Worm (Caenorhabditis elegans) whole organism, late embryonic: ENCODE data around the gene msp-33.

ENCODE experiments used
- ama-1 ChIP-seq: fragments of 150-350 bp; optimal IDR thresholded peaks from 2 replicates; lab custom pipeline; 2014
- ceh-19 ChIP-seq: fragments of 200-800 bp; sonication (Bioruptor generic); optimal IDR thresholded peaks from 2 replicates; lab custom pipeline; 2018; ENCODE audit warnings: mild to moderate bottlenecking, missing genetic modification characterization, missing compliant biosample characterization
- ceh-30 ChIP-seq: fragments of 150-350 bp; optimal IDR thresholded peaks from 2 replicates; lab custom pipeline; 2014; ENCODE audit warnings: missing biosample characterization, missing genetic modification characterization
- ceh-48 ChIP-seq: sonication (generic microtip); optimal IDR thresholded peaks from 2 replicates; lab custom pipeline; 2016; ENCODE audit warnings: missing genetic modification characterization, inconsistent platforms, missing compliant biosample characterization
- eyg-1 ChIP-seq: sonication (generic microtip); optimal IDR thresholded peaks from 2 replicates; lab custom pipeline; 2016; ENCODE audit warnings: missing genotype, missing genetic modification characterization, missing compliant biosample characterization
- hlh-15 ChIP-seq: sonication (generic microtip); optimal IDR thresholded peaks from 2 replicates; lab custom pipeline; 2016; ENCODE audit warnings: missing genetic modification characterization, missing compliant biosample characterization
- lin-11 ChIP-seq: fragments of 200-800 bp; sonication (Bioruptor generic); optimal IDR thresholded peaks from 2 replicates; lab custom pipeline; 2018; ENCODE audit warnings: mild to moderate bottlenecking, missing genetic modification characterization, missing compliant biosample characterization
- nhr-11 ChIP-seq: fragments of 150-350 bp; optimal IDR thresholded peaks from 2 replicates; lab custom pipeline; 2014; ENCODE audit warnings: missing biosample characterization, missing genetic modification characterization
- nhr-232 ChIP-seq: sonication (generic microtip); optimal IDR thresholded peaks from 2 replicates; lab custom pipeline; 2016; ENCODE audit warnings: missing genetic modification characterization, missing compliant biosample characterization
- odd-2 ChIP-seq: sonication (generic microtip); optimal IDR thresholded peaks from 2 replicates; lab custom pipeline; 2017; ENCODE audit warnings: antibody characterized with exemption, mild to moderate bottlenecking, missing genetic modification characterization, missing compliant biosample characterization
- pat-9 ChIP-seq: fragments of 200-800 bp; sonication (Bioruptor generic); optimal IDR thresholded peaks from 2 replicates; lab custom pipeline; 2018; ENCODE audit warnings: mild to moderate bottlenecking, missing genetic modification characterization, moderate library complexity, missing compliant biosample characterization
- unc-86 ChIP-seq: sonication (generic microtip); optimal IDR thresholded peaks from 2 replicates; lab custom pipeline; 2016; ENCODE audit warnings: missing genetic modification characterization, missing compliant biosample characterization

DNA sequence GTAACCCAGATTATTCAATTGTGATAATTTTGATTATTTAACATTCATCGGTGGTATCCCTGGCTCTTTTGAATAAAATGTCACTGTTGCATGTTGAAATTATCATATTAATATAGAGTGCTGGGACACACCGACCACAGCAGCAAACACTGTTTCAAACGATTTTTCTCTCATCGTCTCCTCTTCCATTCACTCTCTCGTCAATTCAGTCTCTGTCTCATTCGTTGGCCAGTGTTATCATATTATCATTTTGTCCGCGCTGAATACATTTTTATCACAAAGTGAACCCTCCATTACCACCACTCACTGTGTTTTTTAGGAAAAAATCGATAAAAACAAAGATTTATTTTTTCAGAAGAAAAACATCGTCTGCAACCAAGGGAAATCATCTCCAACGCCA lies 35.4 kb downstream of the msp-33 start:
- TF ChIP-seq unc-86 (tag; lab: Kevin White, UChicago) (no peak), odd-2 (tag; lab: Kevin White, UChicago) (no peak), lin-11 (no peak), pat-9 (tag; lab: Kevin White, UChicago) (no peak), ama-1 (lab: Kevin White, UChicago) (no peak), nhr-11 (tag; lab: Kevin White, UChicago) (no peak), hlh-15 (tag; lab: Kevin White, UChicago) (no peak), ceh-30 (tag; lab: Kevin White, UChicago) (no peak), nhr-232 (tag; lab: Kevin White, UChicago) (no peak), ceh-19 (GFP tag; lab: Kevin White, UChicago) (no peak), eyg-1 (tag; lab: Kevin White, UChicago) (no peak), ceh-48 (no peak)
